Worm (Caenorhabditis elegans) whole organism, mixed stage, embryonic: ENCODE results near the gene algn-14.

Experiments used
- elt-3 ChIP-seq: fragments of 150-350 bp; optimal IDR thresholded peaks from 2 replicates; lab custom pipeline; 2014; ENCODE audit warnings: missing biosample characterization, missing genetic modification characterization
- lsy-2 ChIP-seq: fragments of 150-350 bp; optimal IDR thresholded peaks from 2 replicates; lab custom pipeline; 2014; ENCODE audit warnings: missing biosample characterization, missing genetic modification characterization
- nhr-76 ChIP-seq: sonication (generic microtip); optimal IDR thresholded peaks from 2 replicates; lab custom pipeline; 2017; ENCODE audit warnings: missing biosample characterization, missing genetic modification characterization
- pha-4 ChIP-seq: fragments of 150-350 bp; optimal IDR thresholded peaks from 2 replicates; lab custom pipeline; 2018; ENCODE audit warnings: missing biosample characterization, missing genetic modification reagents, missing genetic modification characterization
- unc-62 ChIP-seq: fragments of 150-350 bp; optimal IDR thresholded peaks from 2 replicates; lab custom pipeline; 2014; ENCODE audit warnings: missing biosample characterization, missing genetic modification reagents, missing genetic modification characterization

DNA sequence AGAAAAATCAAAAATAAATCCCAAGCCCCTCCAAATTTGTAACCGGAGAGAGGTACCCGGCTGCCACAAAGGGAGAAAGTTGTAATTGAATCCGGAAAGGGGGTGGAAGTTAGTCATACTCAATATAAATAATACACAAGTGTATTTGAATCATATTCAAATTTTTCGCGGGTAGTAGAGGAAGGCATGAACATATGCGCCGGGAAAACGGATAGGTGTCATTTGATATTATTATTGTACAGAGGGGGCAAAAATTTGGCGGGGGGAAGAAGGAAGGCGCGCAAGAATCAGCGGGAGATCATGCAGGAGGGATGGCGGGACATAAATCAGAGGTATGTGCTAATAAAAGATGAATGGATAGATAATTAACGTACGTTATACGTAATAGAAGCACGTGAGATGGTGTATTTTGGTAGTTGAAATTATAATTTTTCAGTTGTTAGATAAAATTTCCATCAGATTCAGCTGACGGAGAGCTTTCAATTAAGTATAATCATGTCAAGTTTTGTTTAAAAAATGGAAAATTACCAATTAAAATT, 23.4 kb upstream of the algn-14 start, which contains the start of gene F28F9.3:
- TF ChIP-seq nhr-76 = no peak
- no peak for TF ChIP-seq pha-4
- no peak for TF ChIP-seq lsy-2 (tag; lab: Kevin White, UChicago)
- TF ChIP-seq elt-3 (tag; lab: Kevin White, UChicago) = no peak
- no peak for TF ChIP-seq unc-62 (GFP tag; lab: Kevin White, UChicago)
